Worm (Caenorhabditis elegans) whole organism, L2 larva: ENCODE data around the gene F54D5.7.

ENCODE experiments used
- ceh-16 ChIP-seq: fragments of 150-350 bp; optimal IDR thresholded peaks from 2 replicates; lab custom pipeline; 2014; ENCODE audit warnings: missing biosample characterization, missing genetic modification characterization
- egl-27 ChIP-seq: sonication (generic microtip); optimal IDR thresholded peaks from 3 replicates; lab custom pipeline; 2017; ENCODE audit warnings: missing biosample characterization, missing genetic modification reagents, missing genetic modification characterization
- fos-1 ChIP-seq: fragments of 150-350 bp; optimal IDR thresholded peaks from 2 replicates; lab custom pipeline; 2014; ENCODE audit warnings: missing biosample characterization, missing genetic modification characterization
- lin-11 ChIP-seq: fragments of 150-350 bp; sonication (generic microtip); optimal IDR thresholded peaks from 2 replicates; lab custom pipeline; 2014; ENCODE audit warnings: missing biosample characterization, missing genetic modification characterization, inconsistent platforms, mixed read lengths
- lsy-2 ChIP-seq, 2 experiments: fragments of 150-350 bp in 1 of 2; sonication (generic microtip) in 1 of 2; optimal IDR thresholded peaks; 2 replicates each; lab custom pipeline; 2014 to 2017; ENCODE audit warnings: missing biosample characterization in 2 of 2, missing genetic modification characterization in 2 of 2
- mdl-1 ChIP-seq, 2 experiments: fragments of 150-350 bp in 1 of 2; sonication (generic microtip) in 1 of 2; optimal IDR thresholded peaks; 2 replicates each; lab custom pipeline; 2017; ENCODE audit warnings: missing biosample characterization in 2 of 2, missing genetic modification characterization in 2 of 2
- nhr-11 ChIP-seq: fragments of 150-350 bp; optimal IDR thresholded peaks from 2 replicates; lab custom pipeline; 2014; ENCODE audit warnings: missing biosample characterization, missing genetic modification characterization
- nhr-12 ChIP-seq: fragments of 150-350 bp; optimal IDR thresholded peaks from 2 replicates; lab custom pipeline; 2014; ENCODE audit warnings: missing biosample characterization, missing genetic modification characterization
- nhr-23 ChIP-seq: fragments of 150-350 bp; optimal IDR thresholded peaks from 2 replicates; lab custom pipeline; 2014; ENCODE audit warnings: missing biosample characterization, missing genetic modification reagents, missing genetic modification characterization
- nhr-25 ChIP-seq: fragments of 150-350 bp; sonication (generic microtip); optimal IDR thresholded peaks from 3 replicates; lab custom pipeline; 2014; ENCODE audit warnings: missing biosample characterization, missing genetic modification characterization
- skn-1 ChIP-seq: sonication (generic microtip); optimal IDR thresholded peaks from 2 replicates; lab custom pipeline; 2017; ENCODE audit warnings: missing biosample characterization, missing genetic modification characterization
- snpc-4 ChIP-seq: fragments of 150-350 bp; optimal IDR thresholded peaks from 2 replicates; lab custom pipeline; 2014; ENCODE audit warnings: missing biosample characterization, missing genetic modification characterization
- unc-62 ChIP-seq: fragments of 150-350 bp; optimal IDR thresholded peaks from 2 replicates; lab custom pipeline; 2014; ENCODE audit warnings: missing biosample characterization, missing genetic modification reagents, missing genetic modification characterization
- ztf-11 ChIP-seq: sonication (generic microtip); optimal IDR thresholded peaks from 2 replicates; lab custom pipeline; 2017; ENCODE audit warnings: missing biosample characterization, missing genetic modification characterization

DNA sequence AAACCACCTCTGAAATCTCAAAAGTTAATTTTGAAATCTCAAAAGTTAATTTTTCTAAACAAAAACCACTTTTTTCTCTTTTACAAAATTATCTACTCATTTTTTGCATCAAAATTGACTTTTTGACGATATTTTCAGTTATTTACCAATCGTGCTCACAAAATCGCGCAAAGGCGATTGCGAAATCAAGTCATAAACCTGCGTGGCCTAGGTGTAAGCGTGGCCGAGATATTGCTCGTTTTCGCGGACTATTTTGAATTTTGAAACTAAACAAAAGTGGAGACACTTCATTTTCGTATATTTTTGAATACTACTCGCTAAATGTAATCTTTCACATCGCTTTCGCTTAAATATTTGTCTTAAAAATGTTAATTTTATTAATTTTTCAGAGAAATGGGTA lies 31.0 kb downstream of the F54D5.7 start, which contains the start of gene smc-6:
- TF ChIP-seq snpc-4 (tag; lab: Kevin White, UChicago) (no peak), ztf-11 (tag; lab: Kevin White, UChicago) (no peak), nhr-12 (tag; lab: Kevin White, UChicago) (no peak), nhr-11 (tag; lab: Kevin White, UChicago) (no peak), ceh-16 (no peak), unc-62 (no peak), egl-27 (tag; lab: Kevin White, UChicago) (no peak), lsy-2 (tag; optimal IDR thresholded peaks at IDR 0.05; lab: Kevin White, UChicago) (no peak), skn-1 (tag; lab: Kevin White, UChicago) (no peak), lin-11 (no peak), mdl-1 (tag; optimal IDR thresholded peaks at IDR 0.05; lab: Kevin White, UChicago) (no peak), nhr-23 (tag; lab: Kevin White, UChicago) (no peak), fos-1 (tag; lab: Kevin White, UChicago) (peak; percentile 45), nhr-25 (tag; lab: Kevin White, UChicago) (no peak)
